Fruit fly (Drosophila melanogaster) whole organism, wandering third instar larva: ENCODE results near the gene Arl1.

Source experiments
- Abd-B ChIP-seq: fragments of >200 bp; optimal IDR thresholded peaks from 2 replicates; lab custom pipeline; 2017; ENCODE audit warnings: missing biosample characterization, missing genetic modification characterization
- CG9705 ChIP-seq: fragments of 200-800 bp; sonication (Bioruptor generic); optimal IDR thresholded peaks from 2 replicates; lab custom pipeline; 2018; ENCODE audit warnings: missing biosample characterization, mild to moderate bottlenecking, missing genetic modification characterization
- CrebA ChIP-seq: fragments of 200-800 bp; sonication (Bioruptor generic); optimal IDR thresholded peaks from 2 replicates; lab custom pipeline; 2016; ENCODE audit warnings: missing biosample characterization, mild to moderate bottlenecking, missing genetic modification characterization, borderline replicate concordance
- GATAd ChIP-seq: sonication (Bioruptor generic); optimal IDR thresholded peaks from 2 replicates; lab custom pipeline; 2016; ENCODE audit warnings: missing biosample characterization, missing genetic modification characterization
- HLH106 ChIP-seq: fragments of 200-800 bp; optimal IDR thresholded peaks from 3 replicates; lab custom pipeline; 2019; ENCODE audit warnings: missing biosample characterization, mild to moderate bottlenecking, missing genetic modification characterization, moderate library complexity
- Hr78 ChIP-seq: fragments of >200 bp; optimal IDR thresholded peaks from 2 replicates; lab custom pipeline; 2017; ENCODE audit warnings: missing biosample characterization, missing genetic modification characterization
- Hr83 ChIP-seq: fragments of 200-300 bp; sonication (Bioruptor generic); optimal IDR thresholded peaks from 2 replicates; lab custom pipeline; 2016; ENCODE audit warnings: missing biosample characterization, mild to moderate bottlenecking, missing genetic modification characterization, moderate library complexity; ENCODE audit not compliant: poor library complexity, severe bottlenecking
- OdsH ChIP-seq: fragments of 200-800 bp; sonication (Bioruptor generic); optimal IDR thresholded peaks from 2 replicates; lab custom pipeline; 2016; ENCODE audit warnings: missing biosample characterization, mild to moderate bottlenecking, missing genetic modification characterization
- Rel ChIP-seq, 2 experiments: fragments of 200-800 bp; sonication (Bioruptor generic) in 1 of 2; optimal IDR thresholded peaks; 2 replicates in 1 of 2; 3 replicates in 1 of 2; lab custom pipeline; 2016 to 2019; ENCODE audit warnings: mild to moderate bottlenecking in 2 of 2, missing biosample characterization in 2 of 2, missing genetic modification characterization in 2 of 2, moderate library complexity in 1 of 2
- Sp1 ChIP-seq: fragments of 200-800 bp; sonication (Bioruptor generic); optimal IDR thresholded peaks from 3 replicates; lab custom pipeline; 2019; ENCODE audit warnings: missing biosample characterization, mild to moderate bottlenecking, missing genetic modification characterization, moderate library complexity
- Vsx2 ChIP-seq: fragments of 200-300, 225-300 bp; sonication (Bioruptor generic); optimal IDR thresholded peaks from 2 replicates; lab custom pipeline; 2018; ENCODE audit warnings: missing biosample characterization, missing genetic modification characterization; ENCODE audit not compliant: partially characterized antibody
- br ChIP-seq: fragments of 200-800 bp; sonication (Bioruptor generic); optimal IDR thresholded peaks from 2 replicates; lab custom pipeline; 2016; ENCODE audit warnings: missing biosample characterization, missing genetic modification characterization
- dl ChIP-seq, 2 experiments: fragments of 175-275, 200-275 bp in 1 of 2; fragments of 200-275 bp in 1 of 2; sonication (Bioruptor generic); optimal IDR thresholded peaks; lab custom pipeline; 2018; ENCODE audit warnings: mild to moderate bottlenecking in 2 of 2, missing biosample characterization in 2 of 2, missing genetic modification characterization in 2 of 2, moderate library complexity in 2 of 2; ENCODE audit not compliant: partially characterized antibody in 2 of 2, insufficient read depth in 1 of 2
- dmrt93B ChIP-seq: fragments of 200-800 bp; sonication (Bioruptor generic); optimal IDR thresholded peaks from 2 replicates; lab custom pipeline; 2018; ENCODE audit warnings: missing biosample characterization, mild to moderate bottlenecking, missing genetic modification characterization
- dsf ChIP-seq: sonication (Bioruptor generic); optimal IDR thresholded peaks from 2 replicates; lab custom pipeline; 2016; ENCODE audit warnings: missing biosample characterization, missing genetic modification characterization, borderline replicate concordance
- ey ChIP-seq: fragments of 200-800 bp; sonication (Bioruptor generic); optimal IDR thresholded peaks from 2 replicates; lab custom pipeline; 2016; ENCODE audit warnings: missing biosample characterization, missing genetic modification characterization
- foxo ChIP-seq, 2 experiments: fragments of 200-800 bp; sonication (Bioruptor generic); optimal IDR thresholded peaks; 2 replicates in 1 of 2; 3 replicates in 1 of 2; lab custom pipeline; 2016 to 2017; ENCODE audit warnings: missing biosample characterization in 2 of 2, missing genetic modification characterization in 2 of 2
- fru ChIP-seq: fragments of 200-800 bp; sonication (Bioruptor generic); optimal IDR thresholded peaks from 3 replicates; lab custom pipeline; 2016; ENCODE audit warnings: missing biosample characterization, mild to moderate bottlenecking, missing genetic modification characterization
- h ChIP-seq: fragments of 200-800 bp; sonication (Bioruptor generic); optimal IDR thresholded peaks from 3 replicates; lab custom pipeline; 2016; ENCODE audit warnings: missing biosample characterization, mild to moderate bottlenecking, missing genetic modification characterization
- jim ChIP-seq: fragments of 175-275, 200-325 bp; sonication (Bioruptor generic); optimal IDR thresholded peaks from 2 replicates; lab custom pipeline; 2016; ENCODE audit warnings: missing biosample characterization, mild to moderate bottlenecking, missing genetic modification characterization
- lola ChIP-seq: fragments of >200 bp; optimal IDR thresholded peaks from 2 replicates; lab custom pipeline; 2017; ENCODE audit warnings: missing biosample characterization, missing genetic modification characterization
- pan ChIP-seq: fragments of >200 bp; optimal IDR thresholded peaks from 2 replicates; lab custom pipeline; 2017
- psq ChIP-seq: fragments of 200-800 bp; sonication (Bioruptor generic); optimal IDR thresholded peaks from 3 replicates; lab custom pipeline; 2017; ENCODE audit warnings: missing biosample characterization, mild to moderate bottlenecking, missing genetic modification characterization, moderate library complexity
- rgr ChIP-seq: fragments of 200-800 bp; sonication (Bioruptor generic); optimal IDR thresholded peaks from 3 replicates; lab custom pipeline; 2016; ENCODE audit warnings: missing biosample characterization, mild to moderate bottlenecking, missing genetic modification characterization
- sage ChIP-seq: fragments of 200-800 bp; sonication (Bioruptor generic); optimal IDR thresholded peaks from 2 replicates; lab custom pipeline; 2016; ENCODE audit warnings: missing biosample characterization, mild to moderate bottlenecking, missing genetic modification characterization
- tai ChIP-seq: sonication (Bioruptor generic); optimal IDR thresholded peaks from 2 replicates; lab custom pipeline; 2016; ENCODE audit warnings: missing biosample characterization, missing genetic modification characterization
- usp ChIP-seq: fragments of >200 bp; optimal IDR thresholded peaks from 2 replicates; lab custom pipeline; 2017; ENCODE audit warnings: missing biosample characterization, missing genetic modification characterization
- woc ChIP-seq: sonication (Bioruptor generic); optimal IDR thresholded peaks from 2 replicates; lab custom pipeline; 2016; ENCODE audit warnings: missing biosample characterization, mild to moderate bottlenecking, missing genetic modification characterization

Arl1 gene

dm6 chr3L:15975068-15975467, 7.9 kb upstream of the Arl1 start, which contains the start of gene CG17026:
CG17026 (plus strand) TSS chr3L:15975368.
- TF ChIP-seq sage (GFP tag; lab: Kevin White, UChicago) (no peak), dsf (GFP tag; lab: Kevin White, UChicago) (no peak), tai (GFP tag; lab: Kevin White, UChicago) (no peak), fru (GFP tag; lab: Kevin White, UChicago) (no peak), Hr83 (GFP tag; lab: Kevin White, UChicago) (no peak), Hr78 (GFP tag; lab: Kevin White, UChicago) (no peak), woc (GFP tag; lab: Kevin White, UChicago) (no peak)

- TF ChIP-seq br (GFP tag; lab: Kevin White, UChicago) = no peak
- TF ChIP-seq CG9705 (GFP tag; lab: Kevin White, UChicago) = no peak
- TF ChIP-seq sage (GFP tag; lab: Kevin White, UChicago) = no peak
- TF ChIP-seq dmrt93B (GFP tag; lab: Kevin White, UChicago) = no peak
- TF ChIP-seq Hr83 (GFP tag; lab: Kevin White, UChicago) = no peak
- TF ChIP-seq HLH106 (tag; lab: Kevin White, UChicago) = no peak
- TF ChIP-seq usp (GFP tag; lab: Kevin White, UChicago) = no peak
- no peak for TF ChIP-seq dl (GFP tag; optimal IDR thresholded peaks at IDR 0.05; lab: Kevin White, UChicago; ENCODE audit: insufficient read depth in 1 of 2, partially characterized antibody in 2 of 2)
- TF ChIP-seq rgr (GFP tag; lab: Kevin White, UChicago) = no peak
- no peak for TF ChIP-seq foxo (GFP tag; optimal IDR thresholded peaks at IDR 0.05; lab: Kevin White, UChicago)
Observed at dm6 chr3L:15976758-15977157, 6.2 kb upstream of the Arl1 start, which contains the start of gene CG17029. CG17029 (plus strand) TSS chr3L:15976870.

dm6 chr3L:15977565-15977964, 5.4 kb upstream of the Arl1 start:
- TF ChIP-seq ey (GFP tag; lab: Kevin White, UChicago) (peak; percentile 85), sage (GFP tag; lab: Kevin White, UChicago) (no peak), Hr78 (GFP tag; lab: Kevin White, UChicago) (no peak), fru (GFP tag; lab: Kevin White, UChicago) (peak; percentile 79), Sp1 (GFP tag; lab: Kevin White, UChicago) (peak; percentile 70), br (GFP tag; lab: Kevin White, UChicago) (peak; percentile 69), foxo (GFP tag; optimal IDR thresholded peaks at IDR 0.05; lab: Kevin White, UChicago) (peak; percentile 15 to 86), Abd-B (no peak), usp (GFP tag; lab: Kevin White, UChicago) (no peak), dsf (GFP tag; lab: Kevin White, UChicago) (no peak), Hr83 (GFP tag; lab: Kevin White, UChicago) (no peak), Vsx2 (GFP tag; lab: Kevin White, UChicago) (no peak), CrebA (GFP tag; lab: Kevin White, UChicago) (no peak), lola (GFP tag; lab: Kevin White, UChicago) (no peak), psq (GFP tag; lab: Kevin White, UChicago) (peak; percentile 63), dmrt93B (GFP tag; lab: Kevin White, UChicago) (no peak), woc (GFP tag; lab: Kevin White, UChicago) (no peak), jim (GFP tag; lab: Kevin White, UChicago) (no peak), CG9705 (GFP tag; lab: Kevin White, UChicago) (no peak), h (GFP tag; lab: Kevin White, UChicago) (peak; percentile 93), OdsH (GFP tag; lab: Kevin White, UChicago) (peak; percentile 87), HLH106 (tag; lab: Kevin White, UChicago) (peak; percentile 80), pan (no peak), Rel (GFP tag; optimal IDR thresholded peaks at IDR 0.05; lab: Kevin White, UChicago) (no peak), Rel (tag; optimal IDR thresholded peaks at IDR 0.05; lab: Kevin White, UChicago) (peak; percentile 36), dl (GFP tag; optimal IDR thresholded peaks at IDR 0.05; lab: Kevin White, UChicago; ENCODE audit: insufficient read depth in 1 of 2, partially characterized antibody in 2 of 2) (no peak), rgr (GFP tag; lab: Kevin White, UChicago) (peak; percentile 88)

- no peak for TF ChIP-seq usp (GFP tag; lab: Kevin White, UChicago)
- TF ChIP-seq, all 38 proteins: peak for 0
Observed at dm6 chr3L:15978224-15978623, 4.7 kb upstream of the Arl1 start, which contains the start of gene CG17028. CG17028 (plus strand) TSS chr3L:15978524.

dm6 chr3L:15979240-15979639, 3.7 kb upstream of the Arl1 start:
- TF ChIP-seq Rel (GFP tag; optimal IDR thresholded peaks at IDR 0.05; lab: Kevin White, UChicago) (no peak), Rel (tag; optimal IDR thresholded peaks at IDR 0.05; lab: Kevin White, UChicago) (peak; percentile 26), br (GFP tag; lab: Kevin White, UChicago) (no peak), Hr83 (GFP tag; lab: Kevin White, UChicago) (peak; percentile 9), GATAd (GFP tag; lab: Kevin White, UChicago) (no peak), CrebA (GFP tag; lab: Kevin White, UChicago) (no peak)
